Fruit fly (Drosophila melanogaster) whole organism, embryonic: ENCODE data around the gene Muc11A.
A peak's percentile ranks its signal among the peaks of the same experiment; 100 is the strongest.

ENCODE experiments used
- Ada2b ChIP-seq: fragments of 200-800 bp; sonication (Bioruptor generic); IDR thresholded peaks from 2 replicates; pipeline ENCODE4 v1.3.6; 2022; ENCODE audit warnings: missing biosample characterization, missing genetic modification characterization
- Blimp-1 ChIP-seq: fragments of 200-800 bp; sonication (Bioruptor generic); optimal IDR thresholded peaks from 3 replicates; lab custom pipeline; 2018; ENCODE audit warnings: missing biosample characterization, missing genetic modification characterization, mild to moderate bottlenecking, moderate library complexity, missing genetic modification reagents
- BtbVII ChIP-seq: fragments of 200-800 bp; sonication (Bioruptor generic); optimal IDR thresholded peaks from 3 replicates; lab custom pipeline; 2017; ENCODE audit warnings: missing biosample characterization, mild to moderate bottlenecking, missing genetic modification characterization
- CG10147 ChIP-seq: fragments of 200-800 bp; sonication (Bioruptor generic); optimal IDR thresholded peaks from 2 replicates; lab custom pipeline; 2019; ENCODE audit warnings: missing biosample characterization, mild to moderate bottlenecking, missing genetic modification characterization, moderate library complexity
- CG11456 ChIP-seq: fragments of 200-800 bp; sonication (Bioruptor generic); IDR thresholded peaks from 3 replicates; pipeline ENCODE4 v1.3.6; 2022; ENCODE audit warnings: missing biosample characterization, missing genetic modification characterization
- CG11504 ChIP-seq: fragments of 200-800 bp; sonication (Bioruptor generic); optimal IDR thresholded peaks from 3 replicates; lab custom pipeline; 2019; ENCODE audit warnings: missing biosample characterization, mild to moderate bottlenecking, missing genetic modification characterization, moderate library complexity
- CG12104 ChIP-seq: fragments of 200-800 bp; sonication (Bioruptor generic); optimal IDR thresholded peaks from 3 replicates; lab custom pipeline; 2016; ENCODE audit warnings: missing biosample characterization, missing genetic modification characterization
- CG15269 ChIP-seq: fragments of 200-800 bp; sonication (Bioruptor generic); optimal IDR thresholded peaks from 2 replicates; lab custom pipeline; 2018; ENCODE audit warnings: missing biosample characterization, mild to moderate bottlenecking, missing genetic modification characterization, moderate library complexity
- CG17568 ChIP-seq: fragments of 200-800 bp; sonication (Bioruptor generic); optimal IDR thresholded peaks from 2 replicates; lab custom pipeline; 2018; ENCODE audit warnings: missing biosample characterization, mild to moderate bottlenecking, missing genetic modification characterization, moderate library complexity
- CG17912 ChIP-seq: fragments of 200-800 bp; sonication (Bioruptor generic); optimal IDR thresholded peaks from 2 replicates; lab custom pipeline; 2018; ENCODE audit warnings: missing biosample characterization, mild to moderate bottlenecking, missing genetic modification characterization
- CG18476 ChIP-seq: fragments of 200-800 bp; sonication (Bioruptor generic); optimal IDR thresholded peaks from 2 replicates; lab custom pipeline; 2016; ENCODE audit warnings: missing biosample characterization, mild to moderate bottlenecking, missing genetic modification characterization
- CG18764 ChIP-seq: fragments of 200-800 bp; sonication (Bioruptor generic); optimal IDR thresholded peaks from 3 replicates; lab custom pipeline; 2016; ENCODE audit warnings: missing biosample characterization, missing genetic modification characterization
- CG2678 ChIP-seq: fragments of 200-800 bp; sonication (Bioruptor generic); optimal IDR thresholded peaks from 3 replicates; lab custom pipeline; 2019; ENCODE audit warnings: missing biosample characterization, mild to moderate bottlenecking, missing genetic modification characterization, moderate library complexity
- CG31441 ChIP-seq: fragments of 200-800 bp; sonication (Bioruptor generic); IDR thresholded peaks from 2 replicates; pipeline ENCODE4 v1.3.6; 2022; ENCODE audit warnings: missing biosample characterization, missing genetic modification characterization
- CG5180 ChIP-seq: fragments of 200-800 bp; sonication (Bioruptor generic); optimal IDR thresholded peaks from 3 replicates; lab custom pipeline; 2017; ENCODE audit warnings: missing biosample characterization, missing genetic modification characterization, mild to moderate bottlenecking, moderate library complexity, missing genetic modification reagents
- CG6765 ChIP-seq: fragments of 200-800 bp; sonication (Bioruptor generic); optimal IDR thresholded peaks from 3 replicates; lab custom pipeline; 2017; ENCODE audit warnings: missing biosample characterization, mild to moderate bottlenecking, missing genetic modification characterization
- CG8281 ChIP-seq: fragments of 200-800 bp; sonication (Bioruptor generic); optimal IDR thresholded peaks from 2 replicates; lab custom pipeline; 2018; ENCODE audit warnings: missing biosample characterization, mild to moderate bottlenecking, missing genetic modification characterization, moderate library complexity
- CG9932 ChIP-seq: fragments of 200-800 bp; sonication (Bioruptor generic); IDR thresholded peaks from 2 replicates; pipeline ENCODE4 v1.3.6; 2022; ENCODE audit warnings: missing biosample characterization, missing genetic modification characterization
- Deaf1 ChIP-seq: fragments of 200-800 bp; optimal IDR thresholded peaks from 3 replicates; lab custom pipeline; 2019; ENCODE audit warnings: missing biosample characterization, mild to moderate bottlenecking, missing genetic modification characterization, moderate library complexity
- E2f2 ChIP-seq: fragments of 200-800 bp; sonication (Bioruptor generic); IDR thresholded peaks from 2 replicates; pipeline ENCODE4 v1.3.6; 2022; ENCODE audit warnings: missing biosample characterization, missing genetic modification characterization
- GATAe ChIP-seq: fragments of 200-800 bp; sonication (Bioruptor generic); conservative IDR thresholded peaks from 2 replicates; pipeline ENCODE4 v1.3.6; 2022; ENCODE audit warnings: missing biosample characterization, missing genetic modification characterization
- Hsf ChIP-seq: fragments of 200-800 bp; sonication (Bioruptor generic); optimal IDR thresholded peaks from 3 replicates; lab custom pipeline; 2016; ENCODE audit warnings: missing biosample characterization, missing genetic modification characterization
- Lhr ChIP-seq: fragments of 200-800 bp; sonication (Bioruptor generic); optimal IDR thresholded peaks from 3 replicates; lab custom pipeline; 2017; ENCODE audit warnings: mild to moderate bottlenecking, missing biosample characterization, missing genetic modification reagents, missing genetic modification characterization
- Nf-YA ChIP-seq: fragments of 200-800 bp; sonication (Bioruptor generic); IDR thresholded peaks from 2 replicates; pipeline ENCODE4 v1.3.6; 2022; ENCODE audit warnings: missing biosample characterization, missing genetic modification characterization
- Sry-β ChIP-seq: fragments of 200-800 bp; sonication (Bioruptor generic); optimal IDR thresholded peaks from 2 replicates; lab custom pipeline; 2018; ENCODE audit warnings: missing biosample characterization, mild to moderate bottlenecking, missing genetic modification characterization, moderate library complexity
- Stat92E ChIP-seq, 3 experiments: fragments of >200 bp in 2 of 3; fragments of 200-800 bp in 1 of 3; sonication (Bioruptor generic) in 1 of 3; optimal IDR thresholded peaks; 2 replicates each; lab custom pipeline; 2017 to 2019; ENCODE audit warnings: missing biosample characterization in 3 of 3, missing genetic modification characterization in 3 of 3, mild to moderate bottlenecking in 1 of 3, moderate library complexity in 1 of 3
- Vsx1 ChIP-seq: fragments of 200-800 bp; sonication (Bioruptor generic); optimal IDR thresholded peaks from 2 replicates; lab custom pipeline; 2017; ENCODE audit warnings: missing biosample characterization, mild to moderate bottlenecking, missing genetic modification characterization, missing genetic modification reagents
- Xrp1 ChIP-seq: fragments of 200-800 bp; sonication (Bioruptor generic); IDR thresholded peaks from 2 replicates; pipeline ENCODE4 v1.3.6; 2022; ENCODE audit warnings: missing biosample characterization, missing genetic modification characterization
- YL-1 ChIP-seq: fragments of 200-800 bp; sonication (Bioruptor generic); optimal IDR thresholded peaks from 3 replicates; lab custom pipeline; 2017; ENCODE audit warnings: missing biosample characterization, mild to moderate bottlenecking, missing genetic modification characterization
- ab ChIP-seq: fragments of 200-800 bp; sonication (Bioruptor generic); optimal IDR thresholded peaks from 2 replicates; lab custom pipeline; 2016; ENCODE audit warnings: missing biosample characterization, missing genetic modification characterization
- bab2 ChIP-seq: fragments of 200-800 bp; sonication (Bioruptor generic); optimal IDR thresholded peaks from 2 replicates; lab custom pipeline; 2016; ENCODE audit warnings: missing biosample characterization, missing genetic modification characterization
- cas ChIP-seq: fragments of 200-800 bp; sonication (Bioruptor generic); IDR thresholded peaks from 2 replicates; pipeline ENCODE4 v1.3.6; 2022; ENCODE audit warnings: missing biosample characterization, missing genetic modification characterization
- crc ChIP-seq: fragments of 200-800 bp; sonication (Bioruptor generic); optimal IDR thresholded peaks from 2 replicates; lab custom pipeline; 2016; ENCODE audit warnings: missing biosample characterization, missing genetic modification characterization
- da ChIP-seq: fragments of 200-800 bp; sonication (Bioruptor generic); optimal IDR thresholded peaks from 2 replicates; lab custom pipeline; 2016; ENCODE audit warnings: missing biosample characterization, missing genetic modification characterization
- dpn ChIP-seq, 2 experiments: fragments of 200-800 bp; sonication (Bioruptor generic); optimal IDR thresholded peaks; 3 replicates each; lab custom pipeline; 2016; ENCODE audit warnings: missing biosample characterization in 2 of 2, missing genetic modification characterization in 2 of 2
- eyg ChIP-seq: fragments of 200-800 bp; sonication (Bioruptor generic); optimal IDR thresholded peaks from 3 replicates; lab custom pipeline; 2016; ENCODE audit warnings: missing biosample characterization, missing genetic modification characterization
- ftz-f1 ChIP-seq: fragments of 200-800 bp; sonication (Bioruptor generic); optimal IDR thresholded peaks from 2 replicates; lab custom pipeline; 2016; ENCODE audit warnings: missing biosample characterization, missing genetic modification characterization
- gce ChIP-seq: fragments of 200-800 bp; sonication (Bioruptor generic); IDR thresholded peaks from 3 replicates; pipeline ENCODE4 v1.3.6; 2022; ENCODE audit warnings: missing biosample characterization, missing genetic modification characterization
- gfzf ChIP-seq: fragments of 200-800 bp; sonication (Bioruptor generic); optimal IDR thresholded peaks from 2 replicates; lab custom pipeline; 2016; ENCODE audit warnings: missing biosample characterization, mild to moderate bottlenecking, missing genetic modification characterization, moderate library complexity
- grau ChIP-seq: fragments of 200-800 bp; optimal IDR thresholded peaks from 3 replicates; lab custom pipeline; 2019; ENCODE audit warnings: missing biosample characterization, mild to moderate bottlenecking, missing genetic modification characterization, moderate library complexity
- gt ChIP-seq: fragments of 200-800 bp; sonication (Bioruptor generic); IDR thresholded peaks from 2 replicates; pipeline ENCODE4 v1.3.6; 2022; ENCODE audit warnings: missing biosample characterization, missing genetic modification characterization
- odd ChIP-seq: fragments of 200-800 bp; sonication (Bioruptor generic); optimal IDR thresholded peaks from 2 replicates; lab custom pipeline; 2017; ENCODE audit warnings: missing biosample characterization, mild to moderate bottlenecking, missing genetic modification characterization
- ranshi ChIP-seq: fragments of 200-800 bp; sonication (Bioruptor generic); IDR thresholded peaks from 2 replicates; pipeline ENCODE4 v1.3.6; 2022; ENCODE audit warnings: missing biosample characterization, missing genetic modification characterization
- sc ChIP-seq, 3 experiments: fragments of >200 bp in 2 of 3; fragments of 200-800 bp in 1 of 3; sonication (Bioruptor generic) in 1 of 3; optimal IDR thresholded peaks; 2 replicates in 2 of 3; 3 replicates in 1 of 3; lab custom pipeline; 2017; ENCODE audit warnings: mild to moderate bottlenecking in 1 of 3, missing biosample characterization in 1 of 3, missing genetic modification characterization in 1 of 3, missing genetic modification reagents in 1 of 3
- sens-2 ChIP-seq: fragments of 200-800 bp; sonication (Bioruptor generic); IDR thresholded peaks from 2 replicates; pipeline ENCODE4 v1.3.6; 2022; ENCODE audit warnings: missing biosample characterization, missing genetic modification characterization
- sqz ChIP-seq: fragments of 200-800 bp; sonication (Bioruptor generic); optimal IDR thresholded peaks from 3 replicates; lab custom pipeline; 2018; ENCODE audit warnings: missing biosample characterization, mild to moderate bottlenecking, missing genetic modification characterization
- sr ChIP-seq: fragments of 200-800 bp; sonication (Bioruptor generic); IDR thresholded peaks from 3 replicates; pipeline ENCODE4 v1.3.6; 2022; ENCODE audit warnings: missing biosample characterization, missing genetic modification characterization
- trh ChIP-seq: fragments of 200-800 bp; sonication (Bioruptor generic); optimal IDR thresholded peaks from 2 replicates; lab custom pipeline; 2016; ENCODE audit warnings: missing biosample characterization, missing genetic modification characterization
- wor ChIP-seq: fragments of 200-800 bp; sonication (Bioruptor generic); IDR thresholded peaks from 2 replicates; pipeline ENCODE4 v1.3.6; 2022; ENCODE audit warnings: missing biosample characterization, missing genetic modification characterization
- z ChIP-seq: fragments of 200-800 bp; sonication (Bioruptor generic); IDR thresholded peaks from 3 replicates; pipeline ENCODE4 v1.3.6; 2022; ENCODE audit warnings: missing biosample characterization, missing genetic modification characterization

The Muc11A gene

DNA sequence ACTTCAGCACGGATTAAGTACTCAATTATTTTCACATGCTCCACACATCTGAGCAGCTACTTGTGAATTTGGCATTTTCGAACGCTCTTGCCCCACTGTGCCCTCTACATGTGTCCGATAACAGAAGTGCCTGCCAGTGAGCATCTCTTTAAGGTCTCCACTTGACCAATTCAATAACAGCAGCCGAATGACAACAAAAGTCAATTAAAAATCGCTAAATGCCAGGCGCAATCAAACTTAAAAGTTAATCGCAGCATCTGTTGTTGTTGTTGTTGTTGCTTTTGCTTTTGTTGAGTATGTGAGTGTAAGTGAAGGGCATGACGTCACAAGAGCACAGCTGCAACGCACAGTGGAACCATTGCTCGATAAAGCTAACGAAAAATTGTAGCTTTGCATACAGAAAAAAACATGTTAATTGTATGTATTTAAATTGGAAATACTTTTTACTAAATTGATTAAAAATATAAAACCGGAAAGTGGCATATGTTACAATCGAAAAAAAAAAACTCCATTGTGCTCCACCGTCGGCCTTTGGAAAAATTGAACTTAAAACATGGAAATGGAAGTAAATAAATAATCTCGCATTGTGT, 44.7 kb upstream of the Muc11A start (continued):
- no peak; the same call in 1 of the 2 replicates for TF ChIP-seq CG31441 (GFP tag; lab: Robert Waterston, UW)
- TF ChIP-seq trh, result no peak
- TF ChIP-seq Xrp1, result peak; percentile 65
- TF ChIP-seq CG6765 (GFP tag; lab: Kevin White, UChicago), result no peak
- peak; percentile 38 for TF ChIP-seq grau
- TF ChIP-seq Blimp-1 (GFP tag; lab: Kevin White, UChicago), result peak; percentile 29
- peak in 1 of 2 experiments; percentile 2 for TF ChIP-seq dpn (GFP tag; optimal IDR thresholded peaks at IDR 0.05; lab: Kevin White, UChicago)
- no peak for TF ChIP-seq YL-1 (GFP tag; lab: Kevin White, UChicago)
- peak; percentile 11; the same call in 1 of the 2 replicates for TF ChIP-seq wor (GFP tag; lab: Robert Waterston, UW)
- TF ChIP-seq cas (GFP tag; lab: Robert Waterston, UW), result no peak
- TF ChIP-seq gce (GFP tag; lab: Robert Waterston, UW), result 0 out of 3 replicates have a peak, but pooled peaks have one; percentile 4
- TF ChIP-seq CG11504 (tag; lab: Kevin White, UChicago), result no peak
- TF ChIP-seq Deaf1 (tag; lab: Kevin White, UChicago), result no peak
- peak; percentile 37 for TF ChIP-seq CG15269 (tag; lab: Kevin White, UChicago)
- TF ChIP-seq crc (GFP tag; lab: Kevin White, UChicago), result peak; percentile 23
- peak; percentile 65 for TF ChIP-seq Ada2b (GFP tag; lab: Robert Waterston, UW)
- TF ChIP-seq CG11456 (GFP tag; lab: Robert Waterston, UW), result 0 out of 3 replicates have a peak, but pooled peaks have one; percentile 8
- no peak for TF ChIP-seq eyg (GFP tag; lab: Kevin White, UChicago)
- no peak for TF ChIP-seq gfzf (GFP tag; lab: Kevin White, UChicago)
- TF ChIP-seq CG2678 (tag; lab: Kevin White, UChicago), result no peak
- no peak; the same call in 2 of the 3 replicates for TF ChIP-seq sr (GFP tag; lab: Robert Waterston, UW)
- peak; percentile 68 for TF ChIP-seq ranshi (GFP tag; lab: Robert Waterston, UW)
- no peak for TF ChIP-seq CG8281 (tag; lab: Kevin White, UChicago)
- no peak for TF ChIP-seq da (GFP tag; lab: Kevin White, UChicago)
- no peak for TF ChIP-seq ab (GFP tag; lab: Kevin White, UChicago)
- no peak for TF ChIP-seq sc (optimal IDR thresholded peaks at IDR 0.05; lab: Kevin White, UChicago)
- no peak for TF ChIP-seq sc (GFP tag; optimal IDR thresholded peaks at IDR 0.05; lab: Kevin White, UChicago)
- TF ChIP-seq CG5180, result no peak
- TF ChIP-seq odd (GFP tag; lab: Kevin White, UChicago), result no peak
- no peak for TF ChIP-seq z (GFP tag; lab: Robert Waterston, UW)
- TF ChIP-seq CG17568 (GFP tag; lab: Kevin White, UChicago), result no peak
- TF ChIP-seq Stat92E (GFP tag; optimal IDR thresholded peaks at IDR 0.05; lab: Kevin White, UChicago), result no peak
- TF ChIP-seq Sry-β, result no peak
- no peak for TF ChIP-seq Vsx1 (GFP tag; lab: Kevin White, UChicago)
- TF ChIP-seq E2f2, result peak; percentile 34; the same call in 1 of the 2 replicates
- TF ChIP-seq Lhr (GFP tag; lab: Kevin White, UChicago), result no peak
- no peak for TF ChIP-seq CG10147
- no peak for TF ChIP-seq BtbVII (GFP tag; lab: Kevin White, UChicago)
- no peak for TF ChIP-seq sqz (GFP tag; lab: Kevin White, UChicago)
- TF ChIP-seq CG18764 (GFP tag; lab: Kevin White, UChicago), result no peak
- peak; percentile 7 for TF ChIP-seq CG18476 (GFP tag; lab: Kevin White, UChicago)
- no peak for TF ChIP-seq sens-2
- peak; percentile 17 for TF ChIP-seq Hsf (GFP tag; lab: Kevin White, UChicago)
- TF ChIP-seq CG12104 (GFP tag; lab: Kevin White, UChicago), result no peak
- TF ChIP-seq CG17912 (GFP tag; lab: Kevin White, UChicago), result no peak
- no peak for TF ChIP-seq CG9932 (GFP tag; lab: Robert Waterston, UW)
- no peak for TF ChIP-seq gt
- no peak for TF ChIP-seq ftz-f1 (GFP tag; lab: Kevin White, UChicago)
- no peak for TF ChIP-seq GATAe (GFP tag; lab: Robert Waterston, UW)
- TF ChIP-seq bab2, result no peak
- TF ChIP-seq Nf-YA (GFP tag; lab: Robert Waterston, UW), result no peak; the same call in 1 of the 2 replicates
